Fruit fly (Drosophila melanogaster) whole organism, embryonic: ENCODE measurements around the gene Uxt.

Experiments used
- Aef1 ChIP-seq: fragments of 200-800 bp; sonication (Bioruptor generic); IDR thresholded peaks from 3 replicates; pipeline ENCODE4 v1.3.6; 2022; ENCODE audit warnings: missing biosample characterization, missing genetic modification characterization
- B-H1 ChIP-seq: fragments of 200-800 bp; sonication (Bioruptor generic); IDR thresholded peaks from 3 replicates; pipeline ENCODE4 v1.3.6; 2022; ENCODE audit warnings: missing biosample characterization, missing genetic modification characterization
- Bgb ChIP-seq: fragments of 200-800 bp; sonication (Bioruptor generic); IDR thresholded peaks from 2 replicates; pipeline ENCODE4 v1.3.6; 2022; ENCODE audit warnings: missing biosample characterization, missing genetic modification characterization; ENCODE audit not compliant: partially characterized antibody
- CG1024 ChIP-seq: fragments of 200-800 bp; sonication (Bioruptor generic); IDR thresholded peaks from 2 replicates; pipeline ENCODE4 v1.3.6; 2022; ENCODE audit warnings: missing biosample characterization, missing genetic modification characterization
- CG11560 ChIP-seq: fragments of 200-800 bp; sonication (Bioruptor generic); IDR thresholded peaks from 3 replicates; pipeline ENCODE4 v1.3.6; 2022; ENCODE audit warnings: missing biosample characterization, missing genetic modification characterization
- CG12104 ChIP-seq: fragments of 200-800 bp; sonication (Bioruptor generic); optimal IDR thresholded peaks from 3 replicates; lab custom pipeline; 2016; ENCODE audit warnings: missing biosample characterization, missing genetic modification characterization
- CG13287 ChIP-seq: fragments of 200-800 bp; sonication (Bioruptor generic); IDR thresholded peaks from 2 replicates; pipeline ENCODE4 v1.3.6; 2022; ENCODE audit warnings: missing biosample characterization, missing genetic modification characterization; ENCODE audit not compliant: partially characterized antibody
- CG1529 ChIP-seq: fragments of 200-800 bp; sonication (Bioruptor generic); optimal IDR thresholded peaks from 3 replicates; lab custom pipeline; 2018; ENCODE audit warnings: missing biosample characterization, missing genetic modification characterization
- CG17912 ChIP-seq: fragments of 200-800 bp; sonication (Bioruptor generic); optimal IDR thresholded peaks from 2 replicates; lab custom pipeline; 2018; ENCODE audit warnings: missing biosample characterization, mild to moderate bottlenecking, missing genetic modification characterization
- CG18619 ChIP-seq: fragments of 200-800 bp; sonication (Bioruptor generic); optimal IDR thresholded peaks from 3 replicates; lab custom pipeline; 2017; ENCODE audit warnings: missing biosample characterization, mild to moderate bottlenecking, missing genetic modification characterization
- CG2199 ChIP-seq: fragments of 200-800 bp; sonication (Bioruptor generic); IDR thresholded peaks from 3 replicates; pipeline ENCODE4 v1.3.6; 2022; ENCODE audit warnings: missing biosample characterization, missing genetic modification characterization
- CG31441 ChIP-seq: fragments of 200-800 bp; sonication (Bioruptor generic); IDR thresholded peaks from 2 replicates; pipeline ENCODE4 v1.3.6; 2022; ENCODE audit warnings: missing biosample characterization, missing genetic modification characterization
- CG3726 ChIP-seq: fragments of 200-800 bp; sonication (Bioruptor generic); IDR thresholded peaks from 3 replicates; pipeline ENCODE4, ENCODE4 v1.3.6; 2022; ENCODE audit warnings: missing biosample characterization, missing genetic modification characterization
- CG3838 ChIP-seq: fragments of 200-800 bp; sonication (Bioruptor generic); optimal IDR thresholded peaks from 3 replicates; lab custom pipeline; 2016; ENCODE audit warnings: missing biosample characterization, missing genetic modification characterization
- CG3995 ChIP-seq: fragments of 200-800 bp; sonication (Bioruptor generic); optimal IDR thresholded peaks from 3 replicates; lab custom pipeline; 2016; ENCODE audit warnings: missing biosample characterization, missing genetic modification characterization
- CG4707 ChIP-seq: fragments of 200-800 bp; sonication (Bioruptor generic); optimal IDR thresholded peaks from 2 replicates; lab custom pipeline; 2018; ENCODE audit warnings: missing biosample characterization, mild to moderate bottlenecking, missing genetic modification characterization, moderate library complexity
- CG9797 ChIP-seq: fragments of 200-800 bp; sonication (Bioruptor generic); optimal IDR thresholded peaks from 3 replicates; lab custom pipeline; 2018; ENCODE audit warnings: missing biosample characterization, mild to moderate bottlenecking, missing genetic modification characterization
- CHES-1-like ChIP-seq: fragments of 200-800 bp; sonication (Bioruptor generic); optimal IDR thresholded peaks from 2 replicates; lab custom pipeline; 2016; ENCODE audit warnings: missing biosample characterization, missing genetic modification characterization
- D19A ChIP-seq: fragments of 200-800 bp; optimal IDR thresholded peaks from 3 replicates; lab custom pipeline; 2019; ENCODE audit warnings: missing biosample characterization, mild to moderate bottlenecking, missing genetic modification characterization, moderate library complexity
- Dip2 ChIP-seq: fragments of 200-800 bp; sonication (Bioruptor generic); IDR thresholded peaks from 2 replicates; pipeline ENCODE4 v1.3.6; 2022; ENCODE audit warnings: missing biosample characterization, missing genetic modification characterization
- Dll ChIP-seq: fragments of 200-800 bp; sonication (Bioruptor generic); IDR thresholded peaks from 4 replicates; pipeline ENCODE4 v1.3.6; 2022; ENCODE audit warnings: missing biosample characterization, missing genetic modification characterization; ENCODE audit not compliant: partially characterized antibody
- Dp ChIP-seq: fragments of 200-800 bp; sonication (Bioruptor generic); optimal IDR thresholded peaks from 2 replicates; lab custom pipeline; 2018; ENCODE audit warnings: missing biosample characterization, mild to moderate bottlenecking, missing genetic modification characterization, moderate library complexity
- HHEX ChIP-seq: fragments of 200-800 bp; sonication (Bioruptor generic); optimal IDR thresholded peaks from 3 replicates; lab custom pipeline; 2017; ENCODE audit warnings: missing biosample characterization, mild to moderate bottlenecking, missing genetic modification characterization, missing genetic modification reagents
- Hand ChIP-seq: fragments of 200-800 bp; sonication (Bioruptor generic); optimal IDR thresholded peaks from 2 replicates; lab custom pipeline; 2017; ENCODE audit warnings: mild to moderate bottlenecking, missing biosample characterization, missing genetic modification reagents, missing genetic modification characterization
- Hr39 ChIP-seq: fragments of >200 bp; optimal IDR thresholded peaks from 2 replicates; lab custom pipeline; 2017
- Hsf ChIP-seq: fragments of 200-800 bp; sonication (Bioruptor generic); optimal IDR thresholded peaks from 3 replicates; lab custom pipeline; 2016; ENCODE audit warnings: missing biosample characterization, missing genetic modification characterization
- Mad ChIP-seq: fragments of 200-800 bp; sonication (Bioruptor generic); optimal IDR thresholded peaks from 2 replicates; lab custom pipeline; 2016; ENCODE audit warnings: missing biosample characterization, missing genetic modification characterization
- Mrtf ChIP-seq: fragments of 200-800 bp; sonication (Bioruptor generic); IDR thresholded peaks from 3 replicates; pipeline ENCODE4 v1.3.6; 2022; ENCODE audit warnings: missing biosample characterization, missing genetic modification characterization
- Nf-YA ChIP-seq: fragments of 200-800 bp; sonication (Bioruptor generic); IDR thresholded peaks from 2 replicates; pipeline ENCODE4 v1.3.6; 2022; ENCODE audit warnings: missing biosample characterization, missing genetic modification characterization
- Nf-YB ChIP-seq: fragments of 200-800 bp; sonication (Bioruptor generic); optimal IDR thresholded peaks from 3 replicates; lab custom pipeline; 2019; ENCODE audit warnings: missing biosample characterization, mild to moderate bottlenecking, missing genetic modification characterization, moderate library complexity
- Ptx1 ChIP-seq: fragments of 200-800 bp; sonication (Bioruptor generic); IDR thresholded peaks from 2 replicates; pipeline ENCODE4 v1.3.6; 2022; ENCODE audit warnings: missing biosample characterization, missing genetic modification characterization
- Rfx ChIP-seq: fragments of 200-800 bp; sonication (Bioruptor generic); IDR thresholded peaks from 2 replicates; pipeline ENCODE4 v1.3.6; 2022; ENCODE audit warnings: missing biosample characterization, missing genetic modification characterization
- Trl ChIP-seq, 3 experiments: fragments of >200 bp in 2 of 3; fragments of 200-800 bp in 1 of 3; sonication (Bioruptor generic) in 1 of 3; optimal IDR thresholded peaks; 2 replicates in 1 of 3; 3 replicates in 2 of 3; lab custom pipeline; 2016 to 2017; ENCODE audit warnings: missing biosample characterization in 1 of 3, missing genetic modification characterization in 1 of 3
- Xrp1 ChIP-seq: fragments of 200-800 bp; sonication (Bioruptor generic); IDR thresholded peaks from 2 replicates; pipeline ENCODE4 v1.3.6; 2022; ENCODE audit warnings: missing biosample characterization, missing genetic modification characterization
- bsh ChIP-seq, 2 experiments: fragments of 200-800 bp; sonication (Bioruptor generic); optimal IDR thresholded peaks; 2 replicates each; lab custom pipeline; 2017 to 2018; ENCODE audit warnings: mild to moderate bottlenecking in 2 of 2, missing biosample characterization in 2 of 2, missing genetic modification characterization in 2 of 2, moderate library complexity in 1 of 2
- chm ChIP-seq: fragments of 200-800 bp; sonication (Bioruptor generic); IDR thresholded peaks from 2 replicates; pipeline ENCODE4 v1.3.6; 2022; ENCODE audit warnings: missing biosample characterization, missing genetic modification characterization
- dm ChIP-seq: fragments of 200-800 bp; sonication (Bioruptor generic); optimal IDR thresholded peaks from 3 replicates; lab custom pipeline; 2016; ENCODE audit warnings: missing biosample characterization, missing genetic modification characterization
- eyg ChIP-seq: fragments of 200-800 bp; sonication (Bioruptor generic); optimal IDR thresholded peaks from 3 replicates; lab custom pipeline; 2016; ENCODE audit warnings: missing biosample characterization, missing genetic modification characterization
- fd3F ChIP-seq: fragments of 200-800 bp; sonication (Bioruptor generic); optimal IDR thresholded peaks from 2 replicates; lab custom pipeline; 2018; ENCODE audit warnings: missing biosample characterization, mild to moderate bottlenecking, missing genetic modification characterization, moderate library complexity
- fu2 ChIP-seq: fragments of 200-800 bp; sonication (Bioruptor generic); optimal IDR thresholded peaks from 2 replicates; lab custom pipeline; 2016; ENCODE audit warnings: missing biosample characterization, missing genetic modification characterization
- grn ChIP-seq: fragments of 200-800 bp; sonication (Bioruptor generic); optimal IDR thresholded peaks from 3 replicates; lab custom pipeline; 2017; ENCODE audit warnings: missing biosample characterization, missing genetic modification characterization
- gt ChIP-seq: fragments of 200-800 bp; sonication (Bioruptor generic); IDR thresholded peaks from 2 replicates; pipeline ENCODE4 v1.3.6; 2022; ENCODE audit warnings: missing biosample characterization, missing genetic modification characterization
- mam ChIP-seq: fragments of 200-800 bp; sonication (Bioruptor generic); optimal IDR thresholded peaks from 3 replicates; lab custom pipeline; 2016; ENCODE audit warnings: missing biosample characterization, missing genetic modification characterization
- nerfin-1 ChIP-seq: fragments of 200-800 bp; sonication (Bioruptor generic); optimal IDR thresholded peaks from 3 replicates; lab custom pipeline; 2019; ENCODE audit warnings: missing biosample characterization, mild to moderate bottlenecking, missing genetic modification characterization, moderate library complexity
- pb ChIP-seq: fragments of 200-800 bp; sonication (Bioruptor generic); optimal IDR thresholded peaks from 3 replicates; lab custom pipeline; 2016; ENCODE audit warnings: missing biosample characterization, missing genetic modification characterization
- pnt ChIP-seq: fragments of 200-800 bp; sonication (Bioruptor generic); optimal IDR thresholded peaks from 3 replicates; lab custom pipeline; 2016; ENCODE audit warnings: missing biosample characterization, missing genetic modification characterization
- pzg ChIP-seq: fragments of 200-800 bp; sonication (Bioruptor generic); optimal IDR thresholded peaks from 3 replicates; lab custom pipeline; 2018; ENCODE audit warnings: missing biosample characterization, mild to moderate bottlenecking, missing genetic modification characterization, moderate library complexity
- ro ChIP-seq: fragments of 200-800 bp; sonication (Bioruptor generic); IDR thresholded peaks from 2 replicates; pipeline ENCODE4 v1.3.6; 2022; ENCODE audit warnings: missing biosample characterization, missing genetic modification characterization
- slou ChIP-seq: fragments of 200-800 bp; sonication (Bioruptor generic); optimal IDR thresholded peaks from 3 replicates; lab custom pipeline; 2016; ENCODE audit warnings: missing biosample characterization, missing genetic modification characterization
- tio ChIP-seq: fragments of 200-800 bp; sonication (Bioruptor generic); optimal IDR thresholded peaks from 2 replicates; lab custom pipeline; 2017; ENCODE audit warnings: missing biosample characterization, missing genetic modification characterization, inconsistent platforms
- tna ChIP-seq: fragments of 200-800 bp; sonication (Bioruptor generic); IDR thresholded peaks from 2 replicates; pipeline ENCODE4 v1.3.6; 2022; ENCODE audit warnings: missing biosample characterization, missing genetic modification characterization; ENCODE audit not compliant: partially characterized antibody

The Uxt gene

DNA sequence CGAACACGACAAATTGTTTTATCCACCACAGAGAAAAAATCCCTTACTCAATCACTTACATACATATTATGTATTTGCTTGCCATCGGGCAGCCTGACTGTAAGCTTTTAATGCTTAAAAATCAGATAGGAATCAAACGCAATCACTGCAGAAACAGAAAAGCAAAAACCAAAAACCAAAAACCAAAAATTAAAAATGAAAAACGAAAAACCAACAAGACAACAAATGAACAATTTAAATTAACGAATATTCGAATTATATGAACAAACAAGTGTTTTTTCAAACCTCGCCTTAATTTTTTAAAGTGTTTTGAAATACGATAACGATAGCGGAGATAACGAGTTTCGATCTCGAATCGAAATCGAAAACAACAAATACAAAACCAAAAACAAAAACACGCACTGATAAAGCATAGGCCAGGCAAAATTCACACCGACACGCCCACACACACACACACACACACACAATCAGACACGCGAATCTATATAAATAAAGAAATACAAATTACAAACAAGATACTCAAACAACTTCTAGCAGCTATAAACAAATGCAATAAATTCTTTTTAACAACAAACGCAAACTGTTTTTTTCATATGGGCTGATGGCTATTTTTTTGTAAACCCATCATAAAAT is 2.0 kb upstream of the Uxt start (continued):
- peak; percentile 39; the same call in 1 of the 3 replicates for TF ChIP-seq B-H1 (GFP tag; lab: Robert Waterston, UW)
- TF ChIP-seq nerfin-1 (tag; lab: Kevin White, UChicago), result peak; percentile 17
- no peak for TF ChIP-seq CG1024 (GFP tag; lab: Robert Waterston, UW)
- TF ChIP-seq grn (GFP tag; lab: Kevin White, UChicago), result peak; percentile 86
- no peak for TF ChIP-seq Dip2 (GFP tag; lab: Robert Waterston, UW)
- no peak for TF ChIP-seq dm (GFP tag; lab: Kevin White, UChicago)
- no peak for TF ChIP-seq CG3838 (GFP tag; lab: Kevin White, UChicago)
- TF ChIP-seq Rfx (GFP tag; lab: Robert Waterston, UW), result peak; percentile 74
- TF ChIP-seq Dll (GFP tag; lab: Robert Waterston, UW), result no peak
- no peak for TF ChIP-seq gt (GFP tag; lab: Robert Waterston, UW)
- TF ChIP-seq CG4707 (GFP tag; lab: Kevin White, UChicago), result no peak
- no peak for TF ChIP-seq Mrtf (GFP tag; lab: Robert Waterston, UW)
- TF ChIP-seq Trl (optimal IDR thresholded peaks at IDR 0.05; lab: Kevin White, UChicago), result no peak
- peak; percentile 15 for TF ChIP-seq Trl (GFP tag; optimal IDR thresholded peaks at IDR 0.05; lab: Kevin White, UChicago)
- TF ChIP-seq CHES-1-like (GFP tag; lab: Kevin White, UChicago), result no peak
- TF ChIP-seq CG2199 (GFP tag; lab: Robert Waterston, UW), result no peak
- TF ChIP-seq tio (GFP tag; lab: Kevin White, UChicago), result peak; percentile 35
- TF ChIP-seq CG1529 (GFP tag; lab: Kevin White, UChicago), result peak; percentile 5
- peak; percentile 42 for TF ChIP-seq mam (GFP tag; lab: Kevin White, UChicago)
- TF ChIP-seq CG17912 (GFP tag; lab: Kevin White, UChicago), result no peak
- no peak for TF ChIP-seq tna (GFP tag; lab: Robert Waterston, UW)
- no peak for TF ChIP-seq slou (GFP tag; lab: Kevin White, UChicago)
- TF ChIP-seq eyg (GFP tag; lab: Kevin White, UChicago), result peak; percentile 34
- TF ChIP-seq chm (GFP tag; lab: Robert Waterston, UW), result no peak
- no peak for TF ChIP-seq ro (GFP tag; lab: Robert Waterston, UW)
- no peak for TF ChIP-seq pzg (GFP tag; lab: Kevin White, UChicago)
- peak; percentile 72 for TF ChIP-seq HHEX (GFP tag; lab: Kevin White, UChicago)
- no peak for TF ChIP-seq fu2
- peak; percentile 68 for TF ChIP-seq Hsf (GFP tag; lab: Kevin White, UChicago)
- TF ChIP-seq Ptx1 (GFP tag; lab: Robert Waterston, UW), result peak; percentile 79
- no peak for TF ChIP-seq pnt
- no peak for TF ChIP-seq CG11560
- peak; percentile 50 for TF ChIP-seq CG31441 (GFP tag; lab: Robert Waterston, UW)
- peak; percentile 4 for TF ChIP-seq pb (GFP tag; lab: Kevin White, UChicago)
- TF ChIP-seq Hr39 (lab: Kevin White, UChicago), result no peak
- no peak for TF ChIP-seq Bgb (GFP tag; lab: Robert Waterston, UW)
- no peak for TF ChIP-seq Hand
- no peak for TF ChIP-seq fd3F (GFP tag; lab: Kevin White, UChicago)
- peak in 1 of 2 experiments; percentile 59 for TF ChIP-seq bsh (GFP tag; optimal IDR thresholded peaks at IDR 0.05; lab: Kevin White, UChicago)
- TF ChIP-seq Mad (GFP tag; lab: Kevin White, UChicago), result no peak
- TF ChIP-seq Xrp1 (GFP tag; lab: Robert Waterston, UW), result peak; percentile 70
- no peak; the same call in 1 of the 2 replicates for TF ChIP-seq CG13287
- peak; percentile 41; the same call in 1 of the 2 replicates for TF ChIP-seq Nf-YA (GFP tag; lab: Robert Waterston, UW)
- peak; percentile 16 for TF ChIP-seq CG3995 (GFP tag; lab: Kevin White, UChicago)
- no peak for TF ChIP-seq CG3726 (GFP tag; lab: Robert Waterston, UW)
- no peak for TF ChIP-seq D19A (tag; lab: Kevin White, UChicago)
- TF ChIP-seq Dp (GFP tag; lab: Kevin White, UChicago), result no peak
- TF ChIP-seq CG9797 (GFP tag; lab: Kevin White, UChicago), result no peak
- no peak for TF ChIP-seq CG18619
- peak; percentile 10 for TF ChIP-seq CG12104
- no peak for TF ChIP-seq Nf-YB (GFP tag; lab: Kevin White, UChicago)
- peak; percentile 70 for TF ChIP-seq Aef1 (GFP tag; lab: Robert Waterston, UW)
